Worm (Caenorhabditis elegans): ENCODE results near the gene nhr-76.

nhr-76 gene

DNA sequence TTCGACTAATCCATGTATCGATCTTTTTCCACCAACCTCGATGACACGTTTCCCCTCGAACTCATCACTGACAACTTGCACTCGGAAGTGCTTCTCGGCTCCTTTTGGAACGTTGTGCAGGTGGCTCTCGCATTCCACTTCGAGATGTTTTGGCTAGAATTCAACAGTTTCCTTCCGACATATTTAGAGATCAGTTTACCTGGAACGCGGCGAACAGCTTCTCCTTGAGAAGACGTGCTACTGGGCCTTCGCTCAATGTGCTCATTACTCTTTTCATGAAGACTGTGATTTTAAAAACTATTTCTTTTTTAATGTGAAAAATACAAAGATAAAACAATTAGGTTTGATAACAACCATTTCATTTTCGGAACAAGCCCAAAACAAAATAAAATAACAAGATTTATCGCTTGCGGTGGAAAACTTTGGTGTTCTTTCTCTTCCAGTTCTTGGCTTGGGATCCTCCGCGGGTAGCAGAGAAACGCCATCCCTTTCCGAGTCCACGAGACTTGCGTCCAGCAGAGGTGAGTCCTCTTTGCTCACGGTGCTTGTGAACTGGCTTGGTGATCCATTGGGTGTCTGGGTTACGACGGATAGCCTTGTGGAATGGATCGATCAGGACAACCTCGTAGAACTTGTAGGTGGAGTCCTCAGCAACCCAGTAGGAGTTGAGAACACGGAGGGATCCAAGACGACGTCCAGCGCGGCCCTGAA lies 26.0 kb downstream of the nhr-76 start, which contains the start of gene K11H12.1 (continued):
- TF ChIP-seq ceh-100 (GFP tag; IDR thresholded peaks at IDR 0.05) (peak; percentile 58), rec-8 (tag; optimal IDR thresholded peaks at IDR 0.05) (no peak), lin-40 (tag; optimal IDR thresholded peaks at IDR 0.05) (no peak), somi-1 (GFP tag; optimal IDR thresholded peaks at IDR 0.05) (no peak), Y67H2A.10 (GFP tag; conservative IDR thresholded peaks at IDR 0.05) (no peak), lin-35 (GFP tag; optimal IDR thresholded peaks at IDR 0.05) (peak in 1 of 3 experiments; percentile 23), F52B5.7 (tag; optimal IDR thresholded peaks at IDR 0.05) (peak; percentile 11), nhr-27 (tag; optimal IDR thresholded peaks at IDR 0.05) (no peak), Y53G8AR.9 (GFP tag; conservative IDR thresholded peaks at IDR 0.05) (peak; percentile 66; the same call in 1 of the 2 replicates), hmg-1.2 (GFP tag; IDR thresholded peaks at IDR 0.05) (no peak; the same call in 1 of the 2 replicates), sea-2 (GFP tag; IDR thresholded peaks at IDR 0.05) (no peak), Y79H2A.3 (GFP tag; conservative IDR thresholded peaks at IDR 0.05) (no peak), gei-17 (GFP tag; optimal IDR thresholded peaks at IDR 0.05) (no peak), C06A6.2 (GFP tag; conservative IDR thresholded peaks at IDR 0.05) (no peak), dox-1 (GFP tag; IDR thresholded peaks at IDR 0.05) (peak; percentile 34; the same call in 1 of the 2 replicates), die-1 (tag; optimal IDR thresholded peaks at IDR 0.05) (no peak), ccch-3 (GFP tag; optimal IDR thresholded peaks at IDR 0.05) (no peak), nhr-80 (tag; optimal IDR thresholded peaks at IDR 0.05) (no peak), lag-1 (GFP tag; IDR thresholded peaks at IDR 0.05) (no peak), F22D6.2 (tag; optimal IDR thresholded peaks at IDR 0.05) (no peak), tlf-1 (GFP tag; optimal IDR thresholded peaks at IDR 0.05) (peak; percentile 53), F39B2.1 (GFP tag; IDR thresholded peaks at IDR 0.05) (peak; percentile 95), atf-7 (tag; optimal IDR thresholded peaks at IDR 0.05) (no peak), D2030.7 (GFP tag; IDR thresholded peaks at IDR 0.05) (peak; percentile 42; the same call in 1 of the 2 replicates), ets-4 (GFP tag; optimal IDR thresholded peaks at IDR 0.05) (no peak), him-1 (tag; optimal IDR thresholded peaks at IDR 0.05) (peak; percentile 47), ama-1 (optimal IDR thresholded peaks at IDR 0.05) (no peak), ama-1 (GFP tag; optimal IDR thresholded peaks at IDR 0.05) (no peak), athp-1 (tag; optimal IDR thresholded peaks at IDR 0.05) (peak; percentile 47), B0035.1 (tag; optimal IDR thresholded peaks at IDR 0.05) (no peak), efl-1 (GFP tag; optimal IDR thresholded peaks at IDR 0.05) (no peak), ceh-58 (GFP tag; IDR thresholded peaks at IDR 0.05) (no peak), cebp-2 (GFP tag; IDR thresholded peaks at IDR 0.05) (0 out of 2 replicates have a peak, but pooled peaks have one; percentile 82), mcd-1 (GFP tag; IDR thresholded peaks at IDR 0.05) (no peak; the same call in 1 of the 2 replicates), hlh-12 (tag; optimal IDR thresholded peaks at IDR 0.05) (no peak), pbrm-1 (GFP tag; IDR thresholded peaks at IDR 0.05) (peak; percentile 50; the same call in 1 of the 2 replicates), F10E7.11 (tag; optimal IDR thresholded peaks at IDR 0.05) (no peak), madf-10 (tag; optimal IDR thresholded peaks at IDR 0.05) (no peak), F37B4.10 (GFP tag; IDR thresholded peaks at IDR 0.05) (no peak), Y56A3A.18 (GFP tag; IDR thresholded peaks at IDR 0.05) (peak; percentile 61; the same call in 1 of the 2 replicates), Y53F4B.3 (GFP tag; IDR thresholded peaks at IDR 0.05) (no peak), aptf-2 (GFP tag; conservative IDR thresholded peaks at IDR 0.05) (no peak), F57A8.1 (GFP tag; optimal IDR thresholded peaks at IDR 0.05) (no peak), bed-1 (GFP tag; IDR thresholded peaks at IDR 0.05) (no peak), attf-6 (GFP tag; IDR thresholded peaks at IDR 0.05) (no peak; the same call in 1 of the 2 replicates), nfyb-1 (GFP tag; IDR thresholded peaks at IDR 0.05) (0 out of 2 replicates have a peak, but pooled peaks have one; percentile 39), pha-4 (tag; optimal IDR thresholded peaks at IDR 0.05) (no peak), ekl-4 (GFP tag; IDR thresholded peaks at IDR 0.05) (peak; percentile 92), ceh-27 (GFP tag; optimal IDR thresholded peaks at IDR 0.05) (no peak)
